Fruit fly (Drosophila melanogaster) whole organism: ENCODE measurements around the gene COX5A.

Experiments
- Dll ChIP-seq: fragments of >200 bp; optimal IDR thresholded peaks from 2 replicates; lab custom pipeline; 2017
- psq ChIP-seq: fragments of >200 bp; optimal IDR thresholded peaks from 2 replicates; lab custom pipeline; 2017
- usp ChIP-seq: fragments of >200 bp; optimal IDR thresholded peaks from 2 replicates; lab custom pipeline; 2017; ENCODE audit warnings: missing biosample characterization, missing genetic modification characterization, mixed read lengths

- TF ChIP-seq usp (GFP tag; lab: Kevin White, UChicago) (no peak), psq (lab: Kevin White, UChicago) (no peak), Dll (lab: Kevin White, UChicago) (no peak)
These were observed 2.6 kb downstream of the COX5A start for dm6 chr3R:11821800-11822199.
